Fruit fly (Drosophila melanogaster): Measurements from ENCODE around the gene Sfp33A2.

Gene Sfp33A2

DNA sequence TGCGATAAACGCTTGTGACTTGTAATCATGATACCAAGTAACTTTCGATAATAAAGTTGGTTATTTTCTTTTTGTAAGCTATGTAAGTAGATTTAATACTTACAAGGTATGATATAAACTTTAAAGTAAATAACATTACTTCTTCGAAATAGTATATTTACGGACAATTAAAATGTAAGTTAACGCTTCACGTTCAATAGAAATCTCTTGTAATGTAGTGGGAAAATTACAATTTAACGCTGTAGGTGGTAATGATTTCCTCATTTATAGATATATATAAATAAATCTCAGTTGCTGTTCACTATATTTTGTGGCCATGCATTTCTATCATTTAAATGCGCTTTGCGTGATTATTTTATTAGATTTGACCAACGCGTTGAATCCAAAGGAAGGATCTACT is at the start of gene Sfp33A2:
Gene Sfp33A2 (plus strand): TSS at position 301 of the 400 bp plus-strand sequence.
- TF ChIP-seq CTCF (optimal IDR thresholded peaks at IDR 0.05) = no peak
- no peak for TF ChIP-seq CG8478 (optimal IDR thresholded peaks at IDR 0.05)

DNA sequence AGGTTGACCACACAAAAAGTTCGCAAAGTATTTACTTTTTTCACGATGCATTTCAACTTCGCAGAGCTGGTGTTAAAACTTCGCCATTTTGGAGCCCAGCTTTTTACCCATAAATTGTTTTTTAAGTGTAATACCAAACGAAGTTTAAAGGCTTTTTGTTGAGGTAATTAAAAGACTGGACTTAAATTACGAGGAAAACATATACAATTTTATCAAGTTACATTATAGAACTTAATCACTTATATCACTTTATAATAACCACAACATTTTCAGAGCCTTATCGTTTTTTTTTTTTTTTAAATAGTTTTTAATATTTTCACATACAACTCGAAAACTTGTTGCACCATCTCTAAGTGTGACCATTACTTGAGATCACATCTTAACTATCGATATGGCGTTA is 49.5 kb upstream of the Sfp33A2 start, which contains the start of gene CG14931:
Gene CG14931 (plus strand): TSS at position 301 of the 400 bp plus-strand sequence.
- TF ChIP-seq CG8478 (optimal IDR thresholded peaks at IDR 0.05) = no peak
- TF ChIP-seq CTCF (optimal IDR thresholded peaks at IDR 0.05) = no peak

dm6 chr2L:11789690-11790089 is 47.8 kb upstream of the Sfp33A2 start, which contains the start of gene CG14932:
CG14932 (plus strand) TSS chr2L:11789919.
- no peak for TF ChIP-seq CTCF (optimal IDR thresholded peaks at IDR 0.05)
- TF ChIP-seq CG8478 (optimal IDR thresholded peaks at IDR 0.05) = no peak

dm6 chr2L:11792265-11792664 is 45.2 kb upstream of the Sfp33A2 start, which contains the start of gene Tsp33B:
Tsp33B (minus strand) TSS chr2L:11792365.
- no peak for TF ChIP-seq CG8478 (optimal IDR thresholded peaks at IDR 0.05)
- TF ChIP-seq CTCF (optimal IDR thresholded peaks at IDR 0.05) = no peak

dm6 chr2L:11793986-11794385 is 43.5 kb upstream of the Sfp33A2 start, which contains the start of gene CG14937:
CG14937 (minus strand) TSS chr2L:11794086.
- no peak for TF ChIP-seq CTCF (optimal IDR thresholded peaks at IDR 0.05)
- no peak for TF ChIP-seq CG8478 (optimal IDR thresholded peaks at IDR 0.05)

DNA sequence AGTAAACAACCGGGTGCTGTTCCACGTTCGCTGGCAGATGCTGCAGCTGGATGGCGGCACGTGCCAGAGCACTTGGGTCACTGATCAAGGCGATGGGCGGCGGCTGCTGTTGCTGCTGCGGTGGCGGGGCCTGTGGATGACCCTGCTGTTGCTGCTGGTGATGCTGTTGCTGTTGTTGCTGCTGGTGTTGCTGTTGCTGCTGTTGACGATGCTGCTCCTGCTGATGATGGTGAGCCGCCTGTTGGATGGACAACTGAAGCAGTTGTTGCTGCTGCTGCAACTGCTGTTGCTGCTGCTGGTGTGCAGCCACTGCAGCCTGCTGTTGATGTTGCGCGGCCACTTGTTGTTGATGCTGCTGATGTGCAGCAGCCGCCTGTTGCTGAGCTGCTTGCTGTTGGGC is 40.4 kb upstream of the Sfp33A2 start:
- TF ChIP-seq CG8478 (optimal IDR thresholded peaks at IDR 0.05) (no peak), CTCF (optimal IDR thresholded peaks at IDR 0.05) (no peak)

dm6 chr2L:11804228-11805044 is 33.1 kb upstream of the Sfp33A2 start:
- TF ChIP-seq CG8478 (optimal IDR thresholded peaks at IDR 0.05) (no peak), CTCF (optimal IDR thresholded peaks at IDR 0.05) (no peak)

dm6 chr2L:11806022-11806700 is 31.4 kb upstream of the Sfp33A2 start:
- TF ChIP-seq CG8478 (optimal IDR thresholded peaks at IDR 0.05) (no peak), CTCF (optimal IDR thresholded peaks at IDR 0.05) (no peak)

DNA sequence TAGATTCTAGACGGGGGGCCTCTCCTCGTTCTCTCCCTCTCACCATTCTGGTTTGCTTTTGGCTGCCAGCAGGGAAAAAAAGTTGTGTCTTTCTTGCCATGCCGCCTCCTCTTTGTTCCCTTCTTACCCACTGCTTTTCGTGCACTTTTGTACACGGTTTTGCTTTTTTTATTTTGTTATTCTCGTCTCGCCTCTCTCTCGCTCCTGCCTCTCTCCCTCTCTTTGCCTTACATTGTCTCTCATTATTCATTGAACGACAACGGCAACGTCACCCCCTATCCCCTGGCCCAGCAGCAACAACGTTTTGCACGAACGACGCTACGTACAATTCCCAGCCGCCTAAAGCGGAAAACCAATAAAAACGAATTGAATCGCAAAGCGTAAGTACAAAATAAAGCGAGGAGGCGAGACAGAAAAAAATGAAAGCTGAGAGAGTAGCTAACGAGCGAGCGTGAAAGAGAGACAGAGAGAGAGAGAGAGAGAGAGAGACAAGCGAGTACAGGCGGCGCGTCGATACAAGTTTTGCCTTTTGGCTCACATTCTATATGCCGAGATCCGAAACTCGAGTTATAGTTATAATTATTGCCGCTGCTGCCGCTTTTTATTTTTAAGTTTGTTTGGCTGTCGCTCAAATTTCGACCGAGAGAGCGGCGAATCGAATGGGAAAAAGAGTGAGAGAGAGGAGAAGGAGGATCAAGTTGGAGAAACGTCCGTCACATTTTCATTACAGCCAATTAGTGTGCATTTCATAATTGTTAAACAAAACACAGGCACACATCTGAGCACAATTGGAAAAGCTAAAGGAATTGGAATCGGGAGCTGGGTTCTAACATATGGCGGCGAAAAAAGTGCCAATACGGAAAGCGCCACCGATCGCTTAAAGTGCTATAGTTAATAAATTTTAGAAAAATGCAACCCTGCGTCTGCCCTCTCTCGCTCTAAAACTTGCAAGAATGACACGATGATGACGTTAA is 30.5 kb upstream of the Sfp33A2 start:
- TF ChIP-seq CG8478 (optimal IDR thresholded peaks at IDR 0.05) (no peak), CTCF (optimal IDR thresholded peaks at IDR 0.05) (no peak)

dm6 chr2L:11807697-11808226 is 29.8 kb upstream of the Sfp33A2 start:
- TF ChIP-seq CTCF (optimal IDR thresholded peaks at IDR 0.05) (no peak), CG8478 (optimal IDR thresholded peaks at IDR 0.05) (no peak)

dm6 chr2L:11808327-11808701 is 29.2 kb upstream of the Sfp33A2 start:
- TF ChIP-seq CTCF (optimal IDR thresholded peaks at IDR 0.05) (no peak), CG8478 (optimal IDR thresholded peaks at IDR 0.05) (no peak)

DNA sequence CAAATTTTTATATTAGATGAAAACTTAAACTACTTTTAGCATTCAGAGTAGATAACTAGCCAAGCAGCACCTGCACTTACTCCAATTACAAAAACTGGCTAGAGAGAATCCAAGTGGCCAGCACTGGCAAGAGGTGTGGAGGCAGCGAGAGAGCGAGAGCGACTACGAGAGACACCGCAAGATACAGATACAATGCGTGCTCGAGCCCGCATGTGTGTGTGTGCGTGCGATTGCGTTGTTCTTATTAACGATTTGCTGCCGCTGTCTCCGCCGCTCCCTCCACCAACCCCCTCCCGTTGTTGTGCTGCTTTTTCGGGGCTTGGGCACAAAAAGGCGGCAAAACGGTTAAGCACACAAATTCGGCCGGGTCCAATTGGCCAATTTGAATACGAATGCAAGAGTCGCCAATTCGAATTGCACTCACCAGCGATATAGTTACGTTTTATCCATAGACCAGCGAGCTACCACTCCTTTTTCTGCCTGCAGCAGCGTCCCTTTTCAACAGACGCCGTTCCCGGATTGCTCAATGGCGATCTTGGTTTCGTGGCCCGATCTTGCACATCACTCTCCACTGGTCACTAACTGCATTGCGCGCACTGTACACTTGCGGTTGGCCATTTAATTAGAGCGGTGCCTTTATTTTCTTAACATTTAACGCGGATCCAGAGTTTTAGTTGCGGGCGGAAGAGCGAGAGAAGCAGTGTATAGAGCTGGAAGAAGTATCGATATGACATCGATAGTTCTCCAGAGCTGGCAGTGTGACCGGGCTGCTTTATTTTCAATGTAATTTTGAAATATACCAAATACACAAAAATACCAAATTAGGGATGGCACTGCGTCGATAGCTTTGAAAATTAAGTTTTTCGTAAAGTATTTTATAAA is 28.6 kb upstream of the Sfp33A2 start, which contains the start of gene crol:
Gene crol (minus strand): TSS at position 737 of the 882 bp plus-strand sequence.
- no peak for TF ChIP-seq CG8478 (optimal IDR thresholded peaks at IDR 0.05)
- TF ChIP-seq CTCF (optimal IDR thresholded peaks at IDR 0.05) = peak in 1 of 2 experiments; percentile 16

- TF ChIP-seq CTCF (optimal IDR thresholded peaks at IDR 0.05) (no peak), CG8478 (optimal IDR thresholded peaks at IDR 0.05) (no peak)
Measured at dm6 chr2L:11809823-11810222, 27.7 kb upstream of the Sfp33A2 start.

All from S2 (cell line).